Worm (Caenorhabditis elegans) whole organism, L1 larva: ENCODE results near the gene ugt-2.

Experiments
- dpl-1 ChIP-seq, 3 experiments: fragments of 150-350 bp in 2 of 3; sonication (generic microtip) in 1 of 3; optimal IDR thresholded peaks; 2 replicates each; lab custom pipeline; 2014 to 2017; ENCODE audit warnings: missing biosample characterization in 3 of 3, missing genetic modification characterization in 3 of 3, missing genetic modification reagents in 3 of 3
- elt-3 ChIP-seq, 6 experiments: fragments of 150-350 bp in 1 of 6; sonication (generic microtip); optimal IDR thresholded peaks; 2 replicates each; lab custom pipeline; 2017 to 2018; ENCODE audit warnings: missing biosample characterization in 6 of 6, missing genetic modification characterization in 6 of 6, inconsistent platforms in 1 of 6
- lin-14 ChIP-seq: fragments of 200-800 bp; sonication (Bioruptor generic); optimal IDR thresholded peaks from 2 replicates; lab custom pipeline; 2018; ENCODE audit warnings: mild to moderate bottlenecking, missing genetic modification characterization, moderate library complexity, missing compliant biosample characterization
- lir-3 ChIP-seq: sonication (generic microtip); optimal IDR thresholded peaks from 2 replicates; lab custom pipeline; 2016; ENCODE audit warnings: mild to moderate bottlenecking, missing genetic modification characterization, moderate library complexity, missing compliant biosample characterization; ENCODE audit not compliant: poor library complexity
- mdl-1 ChIP-seq, 2 experiments: fragments of 150-350 bp; optimal IDR thresholded peaks; 2 replicates each; lab custom pipeline; 2014 to 2017; ENCODE audit warnings: missing biosample characterization in 2 of 2, missing genetic modification characterization in 2 of 2, inconsistent platforms in 1 of 2
- xbp-1 ChIP-seq: sonication (generic microtip); optimal IDR thresholded peaks from 2 replicates; lab custom pipeline; 2016; ENCODE audit warnings: missing genetic modification characterization, missing compliant biosample characterization

The ugt-2 gene

ce11 chrV:10441135-10442024 is 42.8 kb downstream of the ugt-2 start, which contains the start of gene pap-1 (continued):
- no peak for TF ChIP-seq elt-3 (tag; optimal IDR thresholded peaks at IDR 0.05; lab: Kevin White, UChicago)
- peak; percentile 14 to 32 (median 19) for TF ChIP-seq dpl-1 (GFP tag; optimal IDR thresholded peaks at IDR 0.05; lab: Kevin White, UChicago)
- peak in 1 of 2 experiments; percentile 40 for TF ChIP-seq mdl-1 (tag; optimal IDR thresholded peaks at IDR 0.05; lab: Kevin White, UChicago)
- peak; percentile 21 for TF ChIP-seq lin-14 (GFP tag; lab: Kevin White, UChicago)
- TF ChIP-seq lir-3: peak; percentile 71
- TF ChIP-seq xbp-1: peak; percentile 26
